Worm (Caenorhabditis elegans) whole organism, late embryonic: ENCODE data around the gene rilp-1.

Source experiments
- C08G9.2 ChIP-seq: sonication (generic microtip); optimal IDR thresholded peaks from 2 replicates; lab custom pipeline; 2016; ENCODE audit warnings: mild to moderate bottlenecking, missing genetic modification characterization, moderate library complexity, missing compliant biosample characterization
- K02D7.2 ChIP-seq: sonication (generic microtip); optimal IDR thresholded peaks from 2 replicates; lab custom pipeline; 2017; ENCODE audit warnings: mild to moderate bottlenecking, missing genetic modification characterization, missing compliant biosample characterization
- K09A11.1 ChIP-seq: sonication (generic microtip); optimal IDR thresholded peaks from 2 replicates; lab custom pipeline; 2017; ENCODE audit warnings: antibody characterized with exemption, mild to moderate bottlenecking, missing genetic modification characterization, missing compliant biosample characterization; ENCODE audit not compliant: insufficient read depth
- T23F11.4 ChIP-seq: fragments of 200-800 bp; sonication (Bioruptor generic); optimal IDR thresholded peaks from 2 replicates; lab custom pipeline; 2018; ENCODE audit warnings: mild to moderate bottlenecking, missing genetic modification characterization, missing compliant biosample characterization
- ahr-1 ChIP-seq: sonication (generic microtip); optimal IDR thresholded peaks from 2 replicates; lab custom pipeline; 2016; ENCODE audit warnings: missing genetic modification characterization, missing compliant biosample characterization
- ceh-18 ChIP-seq: sonication (generic microtip); optimal IDR thresholded peaks from 2 replicates; lab custom pipeline; 2016; ENCODE audit warnings: missing genetic modification characterization, missing compliant biosample characterization
- ceh-2 ChIP-seq: sonication (generic microtip); optimal IDR thresholded peaks from 2 replicates; lab custom pipeline; 2016; ENCODE audit warnings: missing genotype, missing genetic modification characterization, missing compliant biosample characterization
- ceh-22 ChIP-seq: sonication (generic microtip); optimal IDR thresholded peaks from 2 replicates; lab custom pipeline; 2017; ENCODE audit warnings: missing biosample characterization, missing genetic modification characterization
- ceh-24 ChIP-seq: sonication (generic microtip); optimal IDR thresholded peaks from 2 replicates; lab custom pipeline; 2016; ENCODE audit warnings: mild to moderate bottlenecking, missing genetic modification characterization, missing compliant biosample characterization
- ceh-31 ChIP-seq: sonication (generic microtip); optimal IDR thresholded peaks from 2 replicates; lab custom pipeline; 2016; ENCODE audit warnings: missing genetic modification characterization, missing compliant biosample characterization
- ceh-34 ChIP-seq: sonication (generic microtip); optimal IDR thresholded peaks from 2 replicates; lab custom pipeline; 2016; ENCODE audit warnings: mild to moderate bottlenecking, missing genetic modification characterization, missing compliant biosample characterization
- ceh-6 ChIP-seq: fragments of 200-800 bp; sonication (Bioruptor generic); optimal IDR thresholded peaks from 2 replicates; lab custom pipeline; 2018; ENCODE audit warnings: mild to moderate bottlenecking, missing genetic modification characterization, missing compliant biosample characterization
- ceh-9 ChIP-seq: sonication (generic microtip); optimal IDR thresholded peaks from 2 replicates; lab custom pipeline; 2016; ENCODE audit warnings: mild to moderate bottlenecking, missing genetic modification characterization, inconsistent platforms, missing compliant biosample characterization
- dve-1 ChIP-seq: sonication (generic microtip); optimal IDR thresholded peaks from 2 replicates; lab custom pipeline; 2017; ENCODE audit warnings: antibody characterized with exemption, mild to moderate bottlenecking, missing genetic modification characterization, missing compliant biosample characterization
- elt-2 ChIP-seq: sonication (generic microtip); optimal IDR thresholded peaks from 2 replicates; lab custom pipeline; 2016; ENCODE audit warnings: missing genetic modification reagents, missing genetic modification characterization, missing compliant biosample characterization
- elt-4 ChIP-seq: sonication (generic microtip); optimal IDR thresholded peaks from 2 replicates; lab custom pipeline; 2016; ENCODE audit warnings: missing genetic modification characterization, missing compliant biosample characterization
- fkh-6 ChIP-seq: sonication (generic microtip); optimal IDR thresholded peaks from 2 replicates; lab custom pipeline; 2016; ENCODE audit warnings: missing genetic modification characterization, missing compliant biosample characterization
- gmeb-2 ChIP-seq: sonication (generic microtip); optimal IDR thresholded peaks from 2 replicates; lab custom pipeline; 2016; ENCODE audit warnings: missing genetic modification characterization, inconsistent platforms, missing compliant biosample characterization
- hlh-6 ChIP-seq: sonication (generic microtip); optimal IDR thresholded peaks from 2 replicates; lab custom pipeline; 2016; ENCODE audit warnings: missing genotype, missing genetic modification characterization, missing compliant biosample characterization
- hlh-8 ChIP-seq: sonication (generic microtip); optimal IDR thresholded peaks from 2 replicates; lab custom pipeline; 2016; ENCODE audit warnings: missing genotype, missing genetic modification characterization, missing compliant biosample characterization
- lim-6 ChIP-seq: sonication (generic microtip); optimal IDR thresholded peaks from 2 replicates; lab custom pipeline; 2016; ENCODE audit warnings: missing genetic modification characterization, missing compliant biosample characterization
- mec-3 ChIP-seq: sonication (generic microtip); optimal IDR thresholded peaks from 2 replicates; lab custom pipeline; 2016; ENCODE audit warnings: borderline replicate concordance, missing genetic modification characterization, missing compliant biosample characterization
- odd-2 ChIP-seq: sonication (generic microtip); optimal IDR thresholded peaks from 2 replicates; lab custom pipeline; 2017; ENCODE audit warnings: antibody characterized with exemption, mild to moderate bottlenecking, missing genetic modification characterization, missing compliant biosample characterization
- pax-1 ChIP-seq: fragments of 150-350 bp; optimal IDR thresholded peaks from 2 replicates; lab custom pipeline; 2014; ENCODE audit warnings: missing biosample characterization, missing genetic modification characterization
- pha-2 ChIP-seq: sonication (generic microtip); optimal IDR thresholded peaks from 2 replicates; lab custom pipeline; 2017; ENCODE audit warnings: mild to moderate bottlenecking, missing genetic modification characterization, missing compliant biosample characterization
- pros-1 ChIP-seq: fragments of 150-350 bp; optimal IDR thresholded peaks from 2 replicates; lab custom pipeline; 2014; ENCODE audit warnings: missing biosample characterization, missing genetic modification reagents, missing genetic modification characterization
- ref-2 ChIP-seq: sonication (generic microtip); optimal IDR thresholded peaks from 2 replicates; lab custom pipeline; 2016; ENCODE audit warnings: missing genetic modification characterization, missing compliant biosample characterization
- rnt-1 ChIP-seq: sonication (generic microtip); optimal IDR thresholded peaks from 2 replicates; lab custom pipeline; 2016; ENCODE audit warnings: missing genetic modification characterization, missing compliant biosample characterization
- sox-2 ChIP-seq: fragments of 200-800 bp; sonication (Bioruptor generic); IDR thresholded peaks from 2 replicates; pipeline ENCODE4 v1.3.6; 2022; ENCODE audit warnings: missing genetic modification reagents, missing genetic modification characterization, missing compliant biosample characterization
- sox-4 ChIP-seq: sonication (generic microtip); optimal IDR thresholded peaks from 2 replicates; lab custom pipeline; 2017; ENCODE audit warnings: mild to moderate bottlenecking, missing genetic modification characterization, inconsistent platforms, missing compliant biosample characterization
- syd-9 ChIP-seq: sonication (generic microtip); optimal IDR thresholded peaks from 2 replicates; lab custom pipeline; 2016; ENCODE audit warnings: mild to moderate bottlenecking, missing genetic modification characterization, moderate library complexity, missing compliant biosample characterization
- tbx-2 ChIP-seq: sonication (generic microtip); optimal IDR thresholded peaks from 2 replicates; lab custom pipeline; 2016; ENCODE audit warnings: missing genetic modification characterization, missing compliant biosample characterization
- tbx-7 ChIP-seq: sonication (generic microtip); optimal IDR thresholded peaks from 2 replicates; lab custom pipeline; 2016; ENCODE audit warnings: missing genotype, missing genetic modification characterization, missing compliant biosample characterization
- unc-3 ChIP-seq, 2 experiments: fragments of 200-800 bp in 1 of 2; sonication (Bioruptor generic) in 1 of 2; sonication (generic microtip) in 1 of 2; conservative IDR thresholded peaks in 1 of 2; optimal IDR thresholded peaks in 1 of 2; 2 replicates each; pipeline versions ENCODE4 v1.3.6 to Lab custom; 2016 to 2022; ENCODE audit warnings: missing compliant biosample characterization in 2 of 2, missing genetic modification characterization in 2 of 2, missing genetic modification reagents in 1 of 2
- unc-55 ChIP-seq: sonication (generic microtip); optimal IDR thresholded peaks from 2 replicates; lab custom pipeline; 2017; ENCODE audit warnings: missing biosample characterization, missing genetic modification reagents, missing genetic modification characterization
- zip-5 ChIP-seq: sonication (generic microtip); optimal IDR thresholded peaks from 2 replicates; lab custom pipeline; 2016; ENCODE audit warnings: missing genetic modification characterization, missing compliant biosample characterization

The rilp-1 gene

ce11 chrIII:3644075-3644474 lies 8.1 kb downstream of the rilp-1 start, which contains the start of gene unc-93:
TSS of gene unc-93 (plus strand) at chrIII:3644375.
- TF ChIP-seq ceh-9 (tag; lab: Kevin White, UChicago): no peak
- TF ChIP-seq zip-5 (tag; lab: Kevin White, UChicago): no peak
- no peak for TF ChIP-seq ahr-1 (tag; lab: Kevin White, UChicago)
- no peak for TF ChIP-seq fkh-6
- no peak for TF ChIP-seq tbx-7 (tag; lab: Kevin White, UChicago)
- no peak for TF ChIP-seq C08G9.2 (tag; lab: Kevin White, UChicago)
- no peak for TF ChIP-seq tbx-2 (tag; lab: Kevin White, UChicago)
- TF ChIP-seq ref-2 (tag; lab: Kevin White, UChicago): no peak
- TF ChIP-seq pax-1 (tag; lab: Kevin White, UChicago): no peak

ce11 chrIII:3649305-3649704 lies 13.4 kb downstream of the rilp-1 start:
- no peak for TF ChIP-seq T23F11.4 (GFP tag; lab: Kevin White, UChicago)
- TF ChIP-seq elt-2: peak; percentile 75
- TF ChIP-seq pros-1 (tag; lab: Kevin White, UChicago): no peak
- TF ChIP-seq hlh-8 (tag; lab: Kevin White, UChicago): no peak
- TF ChIP-seq, all 69 proteins: peak for 1

- TF ChIP-seq syd-9 (tag; lab: Kevin White, UChicago): no peak
- TF ChIP-seq unc-3 (GFP tag; conservative IDR thresholded peaks at IDR 0.05; lab: Robert Waterston, UW): no peak
- TF ChIP-seq unc-3 (tag; optimal IDR thresholded peaks at IDR 0.05; lab: Kevin White, UChicago): no peak
- TF ChIP-seq sox-2: no peak
- no peak for TF ChIP-seq hlh-8 (tag; lab: Kevin White, UChicago)
- no peak for TF ChIP-seq tbx-2 (tag; lab: Kevin White, UChicago)
- no peak for TF ChIP-seq odd-2 (tag; lab: Kevin White, UChicago)
- no peak for TF ChIP-seq pros-1 (tag; lab: Kevin White, UChicago)
- TF ChIP-seq ceh-24: no peak
- TF ChIP-seq ceh-9 (tag; lab: Kevin White, UChicago): no peak
- TF ChIP-seq dve-1 (tag; lab: Kevin White, UChicago): no peak
- no peak for TF ChIP-seq ceh-34
- no peak for TF ChIP-seq hlh-6 (tag; lab: Kevin White, UChicago)
- no peak for TF ChIP-seq gmeb-2 (tag; lab: Kevin White, UChicago)
- no peak for TF ChIP-seq ceh-6
- TF ChIP-seq K02D7.2: no peak
- TF ChIP-seq ceh-2: no peak
- TF ChIP-seq mec-3 (tag; lab: Kevin White, UChicago): no peak
- TF ChIP-seq tbx-7 (tag; lab: Kevin White, UChicago): no peak
Observed at ce11 chrIII:3650266-3650665, 14.3 kb downstream of the rilp-1 start.

ce11 chrIII:3650677-3651315 lies 14.9 kb downstream of the rilp-1 start, which contains the start of the genes madf-8 and gsr-1:
TSS of gene madf-8 (minus strand) at chrIII:3650832.
TSS of gene gsr-1 (plus strand) at chrIII:3650907.
- TF ChIP-seq pros-1 (tag; lab: Kevin White, UChicago) (no peak), ceh-34 (peak; percentile 21), hlh-8 (tag; lab: Kevin White, UChicago) (no peak), pha-2 (tag; lab: Kevin White, UChicago) (no peak), ceh-31 (tag; lab: Kevin White, UChicago) (peak; percentile 42), ceh-18 (tag; lab: Kevin White, UChicago) (peak; percentile 9), ref-2 (tag; lab: Kevin White, UChicago) (no peak), sox-4 (tag; lab: Kevin White, UChicago) (no peak), K02D7.2 (no peak), rnt-1 (peak; percentile 1), ceh-22 (tag; lab: Kevin White, UChicago) (no peak), fkh-6 (no peak), elt-2 (peak; percentile 0), lim-6 (tag; lab: Kevin White, UChicago) (no peak), C08G9.2 (tag; lab: Kevin White, UChicago) (no peak), sox-2 (no peak), K09A11.1 (tag; lab: Kevin White, UChicago) (no peak), elt-4 (tag; lab: Kevin White, UChicago) (no peak), unc-55 (GFP tag; lab: Kevin White, UChicago) (no peak)
- TF ChIP-seq, all 69 proteins: peak for 5
